Worm (Caenorhabditis elegans): ENCODE measurements around the gene eef-1G.

Gene eef-1G

DNA sequence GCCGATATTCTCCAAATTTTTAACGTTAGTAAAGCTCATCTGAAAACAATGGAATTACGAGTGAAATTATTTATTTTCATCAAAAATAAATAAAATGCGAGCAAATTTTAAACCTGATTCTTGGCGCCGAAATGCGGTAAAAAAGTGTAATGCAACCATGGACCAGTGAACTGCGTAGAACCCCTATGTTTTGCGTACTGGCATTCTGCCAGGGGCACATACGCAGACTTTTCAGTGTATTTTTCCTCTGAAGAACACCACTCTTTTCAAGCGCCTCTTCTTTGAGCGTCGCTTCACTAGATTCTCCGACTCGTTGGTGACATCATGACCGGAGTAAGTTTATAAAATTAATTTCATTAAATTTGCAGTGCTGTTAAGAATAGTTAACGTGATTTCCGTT lies at the start of gene eef-1G, which contains the start of gene ctf-4:
TSS of gene eef-1G (plus strand) at position 219 of the 400 bp plus-strand sequence.
TSS of gene ctf-4 (minus strand) at position 39 of the 400 bp plus-strand sequence.
- TF ChIP-seq mel-28 (tag; optimal IDR thresholded peaks at IDR 0.05; ENCODE audit: borderline replicate concordance), result no peak
- peak; percentile 90 for TF ChIP-seq K11D2.4 (GFP tag; IDR thresholded peaks at IDR 0.05)
- TF ChIP-seq hlh-26 (GFP tag; conservative IDR thresholded peaks at IDR 0.05), result no peak
- peak; percentile 57 for TF ChIP-seq B0019.2 (GFP tag; conservative IDR thresholded peaks at IDR 0.05)
- TF ChIP-seq F57C9.4 (tag; optimal IDR thresholded peaks at IDR 0.05), result no peak
- TF ChIP-seq attf-3 (GFP tag; conservative IDR thresholded peaks at IDR 0.05), result peak; percentile 75
- TF ChIP-seq let-526 (GFP tag; IDR thresholded peaks at IDR 0.05), result peak; percentile 87
- TF ChIP-seq rcor-1 (GFP tag; IDR thresholded peaks at IDR 0.05), result peak; percentile 94
- TF ChIP-seq lsl-1 (GFP tag; optimal IDR thresholded peaks at IDR 0.05), result peak; percentile 75
- peak; percentile 77 for TF ChIP-seq unc-130 (GFP tag; optimal IDR thresholded peaks at IDR 0.05)
- TF ChIP-seq tlf-1 (GFP tag; optimal IDR thresholded peaks at IDR 0.05), result peak; percentile 93
- no peak for TF ChIP-seq ztf-22 (GFP tag; optimal IDR thresholded peaks at IDR 0.05)
- TF ChIP-seq dpff-1 (tag; optimal IDR thresholded peaks at IDR 0.05), result no peak
- no peak for TF ChIP-seq die-1 (tag; optimal IDR thresholded peaks at IDR 0.05)
- TF ChIP-seq ztf-18 (tag; optimal IDR thresholded peaks at IDR 0.05), result peak; percentile 74
- TF ChIP-seq ztf-3 (GFP tag; optimal IDR thresholded peaks at IDR 0.05), result peak; percentile 36
- TF ChIP-seq atf-7 (tag; optimal IDR thresholded peaks at IDR 0.05), result peak; percentile 83
- TF ChIP-seq snpc-1.1 (tag; optimal IDR thresholded peaks at IDR 0.05; ENCODE audit: insufficient read depth), result peak; percentile 59
- TF ChIP-seq chd-7 (tag; optimal IDR thresholded peaks at IDR 0.05), result peak; percentile 85
- TF ChIP-seq hmg-1.2 (GFP tag; IDR thresholded peaks at IDR 0.05), result peak; percentile 99
- TF ChIP-seq hsf-1 (GFP tag; IDR thresholded peaks at IDR 0.05), result peak; percentile 76
- TF ChIP-seq F55B11.4 (tag; optimal IDR thresholded peaks at IDR 0.05; ENCODE audit: borderline replicate concordance, insufficient read depth), result no peak
- TF ChIP-seq let-607 (tag; optimal IDR thresholded peaks at IDR 0.05), result peak; percentile 91 to 94
- no peak for TF ChIP-seq nhr-120 (GFP tag; IDR thresholded peaks at IDR 0.05)
- TF ChIP-seq ceh-58 (GFP tag; IDR thresholded peaks at IDR 0.05), result no peak
- TF ChIP-seq efl-1 (GFP tag; optimal IDR thresholded peaks at IDR 0.05), result peak; percentile 90
- no peak for TF ChIP-seq akir-1 (GFP tag; optimal IDR thresholded peaks at IDR 0.05)
- no peak for TF ChIP-seq B0261.1 (tag; optimal IDR thresholded peaks at IDR 0.05)
- TF ChIP-seq tbx-9 (tag; optimal IDR thresholded peaks at IDR 0.05; ENCODE audit: borderline replicate concordance), result no peak
- no peak for TF ChIP-seq F39B2.1 (GFP tag; IDR thresholded peaks at IDR 0.05)
- no peak for TF ChIP-seq ceh-79 (tag; optimal IDR thresholded peaks at IDR 0.05)
- TF ChIP-seq aptf-2 (GFP tag; conservative IDR thresholded peaks at IDR 0.05), result 0 out of 2 replicates have a peak, but pooled peaks have one; percentile 7
- TF ChIP-seq F33H1.4 (GFP tag; IDR thresholded peaks at IDR 0.05), result peak; percentile 74
- peak; percentile 77 for TF ChIP-seq ceh-100 (GFP tag; IDR thresholded peaks at IDR 0.05)
- no peak for TF ChIP-seq hlh-12 (tag; optimal IDR thresholded peaks at IDR 0.05)
- peak; percentile 8 for TF ChIP-seq xnd-1 (tag; optimal IDR thresholded peaks at IDR 0.05)
- TF ChIP-seq hrde-1 (tag; optimal IDR thresholded peaks at IDR 0.05; ENCODE audit: borderline replicate concordance), result no peak
- TF ChIP-seq T07F8.4 (tag; optimal IDR thresholded peaks at IDR 0.05), result peak; percentile 14
- peak; percentile 75 for TF ChIP-seq repo-1 (tag; optimal IDR thresholded peaks at IDR 0.05)
- TF ChIP-seq rpc-1 (optimal IDR thresholded peaks at IDR 0.05), result no peak
- no peak for TF ChIP-seq rpc-1 (tag; optimal IDR thresholded peaks at IDR 0.05)
- TF ChIP-seq madf-8 (GFP tag; conservative IDR thresholded peaks at IDR 0.05), result peak; percentile 64
- peak; percentile 61; the same call in 1 of the 2 replicates for TF ChIP-seq cebp-1 (GFP tag; IDR thresholded peaks at IDR 0.05)
- TF ChIP-seq cebp-1 (tag; optimal IDR thresholded peaks at IDR 0.05), result peak; percentile 88
- TF ChIP-seq lin-40 (tag; optimal IDR thresholded peaks at IDR 0.05), result peak; percentile 94
- no peak for TF ChIP-seq lsy-27 (tag; optimal IDR thresholded peaks at IDR 0.05; ENCODE audit: borderline replicate concordance, insufficient read depth)
- no peak for TF ChIP-seq Y79H2A.3 (GFP tag; conservative IDR thresholded peaks at IDR 0.05)
- TF ChIP-seq C17E4.6 (GFP tag; IDR thresholded peaks at IDR 0.05), result peak; percentile 54; the same call in 1 of the 2 replicates
- TF ChIP-seq B0336.3 (GFP tag; IDR thresholded peaks at IDR 0.05), result peak; percentile 75

Measured in whole organism, young adult.